Worm (Caenorhabditis elegans): ENCODE measurements around the gene nrps-1.

DNA sequence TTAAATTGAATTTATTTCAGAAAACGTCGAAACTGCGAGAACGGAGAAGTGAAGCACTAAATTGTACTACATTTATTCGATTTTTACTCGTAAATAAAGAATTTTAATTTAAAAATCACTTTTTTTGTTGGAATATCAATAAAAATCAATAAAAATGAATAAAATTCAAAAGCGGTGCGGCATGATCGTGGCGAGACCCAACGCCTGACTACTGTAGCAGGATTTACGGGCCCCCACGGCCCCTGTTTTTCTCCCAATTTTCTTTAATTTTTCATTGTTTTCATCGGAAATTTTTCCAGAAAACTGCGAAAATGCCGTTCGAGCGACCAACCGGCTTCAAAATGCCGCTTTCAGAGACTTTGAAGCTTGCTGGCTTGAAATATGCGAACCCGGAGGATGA is 25.7 kb upstream of the nrps-1 start, which contains the start of gene Y66D12A.19:
- TF ChIP-seq ztf-11 (tag; optimal IDR thresholded peaks at IDR 0.05) (no peak), nhr-12 (tag; optimal IDR thresholded peaks at IDR 0.05) (no peak), mep-1 (tag; optimal IDR thresholded peaks at IDR 0.05) (no peak), mab-5 (tag; optimal IDR thresholded peaks at IDR 0.05) (no peak), unc-120 (tag; optimal IDR thresholded peaks at IDR 0.05; ENCODE audit: poor library complexity, severe bottlenecking) (no peak), unc-39 (tag; optimal IDR thresholded peaks at IDR 0.05) (no peak), lin-13 (tag; optimal IDR thresholded peaks at IDR 0.05) (no peak), nhr-76 (tag; optimal IDR thresholded peaks at IDR 0.05) (no peak), ces-1 (GFP tag; optimal IDR thresholded peaks at IDR 0.05) (no peak), nhr-28 (tag; optimal IDR thresholded peaks at IDR 0.05) (no peak)

All from whole organism, mixed stage, embryonic.